Fruit fly (Drosophila melanogaster) whole organism, embryonic: ENCODE measurements around the gene CG13386.

Experiments
- Bgb ChIP-seq: fragments of 200-800 bp; sonication (Bioruptor generic); IDR thresholded peaks from 2 replicates; pipeline ENCODE4 v1.3.6; 2022; ENCODE audit warnings: missing biosample characterization, missing genetic modification characterization; ENCODE audit not compliant: partially characterized antibody
- CG11398 ChIP-seq: fragments of 200-800 bp; sonication (Bioruptor generic); optimal IDR thresholded peaks from 2 replicates; lab custom pipeline; 2016; ENCODE audit warnings: missing biosample characterization, missing genetic modification characterization
- CG11695 ChIP-seq: fragments of 200-800 bp; sonication (Bioruptor generic); IDR thresholded peaks from 3 replicates; pipeline ENCODE4 v1.3.6; 2022; ENCODE audit warnings: missing biosample characterization, missing genetic modification characterization
- CG11723 ChIP-seq: fragments of 200-800 bp; sonication (Bioruptor generic); optimal IDR thresholded peaks from 2 replicates; lab custom pipeline; 2017; ENCODE audit warnings: missing biosample characterization, mild to moderate bottlenecking, missing genetic modification characterization
- CG12104 ChIP-seq: fragments of 200-800 bp; sonication (Bioruptor generic); optimal IDR thresholded peaks from 3 replicates; lab custom pipeline; 2016; ENCODE audit warnings: missing biosample characterization, missing genetic modification characterization
- CG13424 ChIP-seq: fragments of 200-800 bp; sonication (Bioruptor generic); optimal IDR thresholded peaks from 2 replicates; lab custom pipeline; 2019; ENCODE audit warnings: missing biosample characterization, mild to moderate bottlenecking, missing genetic modification characterization, moderate library complexity
- CG14050 ChIP-seq: fragments of 200-800 bp; sonication (Bioruptor generic); IDR thresholded peaks from 3 replicates; pipeline ENCODE4 v1.3.6; 2022; ENCODE audit warnings: missing biosample characterization, missing genetic modification characterization
- CG14441 ChIP-seq: fragments of 200-800 bp; sonication (Bioruptor generic); IDR thresholded peaks from 2 replicates; pipeline ENCODE4 v1.3.6; 2022; ENCODE audit warnings: missing biosample characterization, missing genetic modification characterization
- CG15479 ChIP-seq: fragments of 200-800 bp; sonication (Bioruptor generic); optimal IDR thresholded peaks from 3 replicates; lab custom pipeline; 2019; ENCODE audit warnings: missing biosample characterization, mild to moderate bottlenecking, missing genetic modification characterization, moderate library complexity
- CG16779 ChIP-seq: fragments of 200-800 bp; sonication (Bioruptor generic); IDR thresholded peaks from 2 replicates; pipeline ENCODE4 v1.3.6; 2022; ENCODE audit warnings: missing biosample characterization, missing genetic modification characterization
- CG17186 ChIP-seq: fragments of 200-800 bp; sonication (Bioruptor generic); optimal IDR thresholded peaks from 3 replicates; lab custom pipeline; 2017; ENCODE audit warnings: missing biosample characterization, missing genetic modification reagents, missing genetic modification characterization
- CG17802 ChIP-seq: fragments of 200-800 bp; sonication (Bioruptor generic); optimal IDR thresholded peaks from 2 replicates; lab custom pipeline; 2018; ENCODE audit warnings: missing biosample characterization, mild to moderate bottlenecking, missing genetic modification characterization, moderate library complexity
- CG2202 ChIP-seq: fragments of 200-800 bp; sonication (Bioruptor generic); optimal IDR thresholded peaks from 2 replicates; lab custom pipeline; 2018; ENCODE audit warnings: missing biosample characterization, mild to moderate bottlenecking, missing genetic modification characterization
- CG2875 ChIP-seq: fragments of 200-800 bp; sonication (Bioruptor generic); optimal IDR thresholded peaks from 2 replicates; lab custom pipeline; 2017; ENCODE audit warnings: missing biosample characterization, mild to moderate bottlenecking, missing genetic modification characterization, missing genetic modification reagents
- CG30431 ChIP-seq: fragments of 200-800 bp; sonication (Bioruptor generic); optimal IDR thresholded peaks from 2 replicates; lab custom pipeline; 2017; ENCODE audit warnings: missing biosample characterization, missing genetic modification characterization
- CG4282 ChIP-seq: fragments of 200-800 bp; sonication (Bioruptor generic); optimal IDR thresholded peaks from 2 replicates; lab custom pipeline; 2016; ENCODE audit warnings: missing biosample characterization, missing genetic modification characterization
- CG4424 ChIP-seq: fragments of 200-800 bp; sonication (Bioruptor generic); optimal IDR thresholded peaks from 3 replicates; lab custom pipeline; 2016; ENCODE audit warnings: missing biosample characterization, missing genetic modification characterization
- CG6689 ChIP-seq: fragments of 200-800 bp; sonication (Bioruptor generic); IDR thresholded peaks from 2 replicates; pipeline ENCODE4 v1.3.6; 2022; ENCODE audit warnings: missing biosample characterization, missing genetic modification characterization
- CG7357 ChIP-seq: fragments of 200-800 bp; sonication (Bioruptor generic); IDR thresholded peaks from 3 replicates; pipeline ENCODE4 v1.3.6; 2022; ENCODE audit warnings: missing biosample characterization, missing genetic modification characterization
- Chrac-16 ChIP-seq: fragments of 200-800 bp; sonication (Bioruptor generic); optimal IDR thresholded peaks from 3 replicates; lab custom pipeline; 2016; ENCODE audit warnings: missing biosample characterization, missing genetic modification characterization
- Deaf1 ChIP-seq: fragments of 200-800 bp; optimal IDR thresholded peaks from 3 replicates; lab custom pipeline; 2019; ENCODE audit warnings: missing biosample characterization, mild to moderate bottlenecking, missing genetic modification characterization, moderate library complexity
- Doc2 ChIP-seq: fragments of 200-800 bp; sonication (Bioruptor generic); IDR thresholded peaks from 2 replicates; pipeline ENCODE4 v1.3.6; 2022; ENCODE audit warnings: missing biosample characterization, missing genetic modification characterization
- Hr78 ChIP-seq, 2 experiments: fragments of 200-800 bp in 1 of 2; fragments of >200 bp in 1 of 2; sonication (Bioruptor generic) in 1 of 2; optimal IDR thresholded peaks; 2 replicates each; lab custom pipeline; 2017 to 2019; ENCODE audit warnings: missing biosample characterization in 2 of 2, missing genetic modification characterization in 2 of 2, mild to moderate bottlenecking in 1 of 2, moderate library complexity in 1 of 2
- PHDP ChIP-seq: fragments of 200-800 bp; sonication (Bioruptor generic); optimal IDR thresholded peaks from 3 replicates; lab custom pipeline; 2018; ENCODE audit warnings: missing biosample characterization, mild to moderate bottlenecking, missing genetic modification characterization, moderate library complexity
- Sox102F ChIP-seq: fragments of 200-800 bp; sonication (Bioruptor generic); optimal IDR thresholded peaks from 2 replicates; lab custom pipeline; 2018; ENCODE audit warnings: missing biosample characterization, mild to moderate bottlenecking, missing genetic modification characterization, moderate library complexity
- ab ChIP-seq: fragments of 200-800 bp; sonication (Bioruptor generic); optimal IDR thresholded peaks from 2 replicates; lab custom pipeline; 2016; ENCODE audit warnings: missing biosample characterization, missing genetic modification characterization
- ato ChIP-seq: fragments of 200-800 bp; sonication (Bioruptor generic); IDR thresholded peaks from 2 replicates; pipeline ENCODE4 v1.3.6; 2022; ENCODE audit warnings: missing biosample characterization, missing genetic modification characterization; ENCODE audit not compliant: partially characterized antibody
- caup ChIP-seq: fragments of 200-800 bp; sonication (Bioruptor generic); optimal IDR thresholded peaks from 3 replicates; lab custom pipeline; 2017; ENCODE audit warnings: missing biosample characterization, mild to moderate bottlenecking, missing genetic modification characterization, moderate library complexity; ENCODE audit not compliant: severe bottlenecking
- chif ChIP-seq, 2 experiments: fragments of 200-800 bp; sonication (Bioruptor generic); optimal IDR thresholded peaks; 3 replicates each; lab custom pipeline; 2016; ENCODE audit warnings: missing biosample characterization in 2 of 2, missing genetic modification characterization in 2 of 2
- crol ChIP-seq: fragments of 200-800 bp; sonication (Bioruptor generic); IDR thresholded peaks from 2 replicates; pipeline ENCODE4 v1.3.6; 2022; ENCODE audit warnings: missing biosample characterization, missing genetic modification characterization
- danr ChIP-seq: fragments of 200-800 bp; sonication (Bioruptor generic); IDR thresholded peaks from 2 replicates; pipeline ENCODE4 v1.3.6; 2022; ENCODE audit warnings: missing biosample characterization, missing genetic modification characterization
- dimm ChIP-seq: fragments of 200-800 bp; sonication (Bioruptor generic); IDR thresholded peaks from 2 replicates; pipeline ENCODE4 v1.3.6; 2022; ENCODE audit warnings: missing biosample characterization, missing genetic modification characterization
- dmrt99B ChIP-seq: fragments of 200-800 bp; sonication (Bioruptor generic); optimal IDR thresholded peaks from 2 replicates; lab custom pipeline; 2018; ENCODE audit warnings: missing biosample characterization, mild to moderate bottlenecking, missing genetic modification characterization, moderate library complexity
- dpn ChIP-seq, 2 experiments: fragments of 200-800 bp; sonication (Bioruptor generic); optimal IDR thresholded peaks; 3 replicates each; lab custom pipeline; 2016; ENCODE audit warnings: missing biosample characterization in 2 of 2, missing genetic modification characterization in 2 of 2
- esg ChIP-seq: fragments of 200-800 bp; sonication (Bioruptor generic); conservative IDR thresholded peaks from 2 replicates; pipeline ENCODE4 v1.3.6; 2022; ENCODE audit warnings: missing biosample characterization, missing genetic modification characterization
- fru ChIP-seq: fragments of >200 bp; optimal IDR thresholded peaks from 2 replicates; lab custom pipeline; 2017
- ftz-f1 ChIP-seq: fragments of 200-800 bp; sonication (Bioruptor generic); optimal IDR thresholded peaks from 2 replicates; lab custom pipeline; 2016; ENCODE audit warnings: missing biosample characterization, missing genetic modification characterization
- gfzf ChIP-seq: fragments of 200-800 bp; sonication (Bioruptor generic); optimal IDR thresholded peaks from 2 replicates; lab custom pipeline; 2016; ENCODE audit warnings: missing biosample characterization, mild to moderate bottlenecking, missing genetic modification characterization, moderate library complexity
- gsb-n ChIP-seq: fragments of 200-800 bp; sonication (Bioruptor generic); optimal IDR thresholded peaks from 3 replicates; lab custom pipeline; 2018; ENCODE audit warnings: missing biosample characterization, mild to moderate bottlenecking, missing genetic modification characterization
- jigr1 ChIP-seq: fragments of 200-800 bp; sonication (Bioruptor generic); IDR thresholded peaks from 3 replicates; pipeline ENCODE4 v1.3.6; 2022; ENCODE audit warnings: missing biosample characterization, missing genetic modification characterization
- kah ChIP-seq: fragments of 200-800 bp; sonication (Bioruptor generic); optimal IDR thresholded peaks from 2 replicates; lab custom pipeline; 2018; ENCODE audit warnings: missing biosample characterization, mild to moderate bottlenecking, missing genetic modification characterization
- lab ChIP-seq: fragments of 200-800 bp; sonication (Bioruptor generic); optimal IDR thresholded peaks from 3 replicates; lab custom pipeline; 2017; ENCODE audit warnings: missing biosample characterization, missing genetic modification characterization, mild to moderate bottlenecking, moderate library complexity, missing genetic modification reagents
- lmd ChIP-seq: fragments of 200-800 bp; sonication (Bioruptor generic); IDR thresholded peaks from 2 replicates; pipeline ENCODE4 v1.3.6; 2022; ENCODE audit warnings: missing biosample characterization, missing genetic modification characterization
- org-1 ChIP-seq: fragments of 200-800 bp; sonication (Bioruptor generic); optimal IDR thresholded peaks from 2 replicates; lab custom pipeline; 2017; ENCODE audit warnings: missing biosample characterization, missing genetic modification characterization
- p53 ChIP-seq: fragments of 200-800 bp; sonication (Bioruptor generic); optimal IDR thresholded peaks from 2 replicates; lab custom pipeline; 2016; ENCODE audit warnings: missing biosample characterization, missing genetic modification characterization
- ro ChIP-seq: fragments of 200-800 bp; sonication (Bioruptor generic); IDR thresholded peaks from 2 replicates; pipeline ENCODE4 v1.3.6; 2022; ENCODE audit warnings: missing biosample characterization, missing genetic modification characterization
- row ChIP-seq: fragments of 200-800 bp; sonication (Bioruptor generic); IDR thresholded peaks from 3 replicates; pipeline ENCODE4 v1.3.6; 2022; ENCODE audit warnings: missing biosample characterization, missing genetic modification characterization
- sob ChIP-seq: fragments of 200-800 bp; sonication (Bioruptor generic); IDR thresholded peaks from 2 replicates; pipeline ENCODE4 v1.3.6; 2022; ENCODE audit warnings: missing biosample characterization, missing genetic modification characterization

The CG13386 gene

DNA sequence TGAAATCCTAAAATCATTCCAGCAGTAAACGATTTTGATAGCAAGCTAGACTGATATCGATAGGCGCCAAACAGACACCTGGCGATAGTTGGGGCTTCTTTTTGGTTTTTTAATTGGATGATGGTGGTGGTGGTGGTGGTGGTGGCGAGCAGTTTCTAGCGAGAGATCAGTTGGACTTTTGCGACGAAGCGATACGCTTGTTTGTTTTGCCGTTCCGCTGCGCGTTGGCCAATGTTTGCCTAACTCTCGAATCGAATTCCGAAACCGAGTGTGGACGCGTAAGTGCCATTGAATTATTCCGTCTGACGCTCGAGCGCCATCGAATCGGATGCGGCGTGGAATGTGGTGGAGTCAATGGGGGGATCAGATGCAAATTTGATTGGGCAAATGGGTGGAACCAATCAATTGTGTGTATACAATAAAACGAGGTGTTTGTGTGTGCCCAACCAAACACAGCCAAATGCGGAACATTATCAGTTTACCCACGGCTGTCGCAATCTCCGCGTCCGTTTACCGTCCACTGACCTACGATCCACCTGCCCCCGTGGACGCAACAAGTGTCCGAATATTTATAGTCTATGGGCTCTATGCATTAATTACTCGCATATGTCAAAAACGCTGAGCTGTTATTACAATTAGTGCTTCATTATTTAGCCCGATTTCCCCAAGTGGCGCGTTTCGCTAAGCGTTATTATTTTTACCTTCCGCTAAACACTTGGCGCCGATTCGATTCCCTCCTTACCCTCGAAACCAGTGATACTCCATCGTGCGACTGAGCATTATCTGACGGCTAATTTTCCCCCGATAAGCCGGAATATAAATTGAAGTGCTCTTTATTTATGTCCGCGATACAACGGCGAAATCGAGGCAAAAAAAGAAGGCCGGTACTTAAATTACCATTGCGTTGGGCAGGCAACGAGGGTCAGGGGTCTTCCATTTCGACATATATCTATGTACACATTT lies 28.2 kb upstream of the CG13386 start, which contains the start of gene CG17292 (continued):
- peak; percentile 81 for TF ChIP-seq lab
- no peak for TF ChIP-seq CG15479 (GFP tag; lab: Kevin White, UChicago)
- TF ChIP-seq ro, result no peak
- peak; percentile 34 for TF ChIP-seq Sox102F (GFP tag; lab: Kevin White, UChicago)
- peak; percentile 76 for TF ChIP-seq Deaf1 (tag; lab: Kevin White, UChicago)
- TF ChIP-seq chif (GFP tag; optimal IDR thresholded peaks at IDR 0.05; lab: Kevin White, UChicago), result no peak
- TF ChIP-seq jigr1, result no peak; the same call in 2 of the 3 replicates
- peak; percentile 86 for TF ChIP-seq sob
- no peak; the same call in 1 of the 2 replicates for TF ChIP-seq crol
- peak; percentile 54 for TF ChIP-seq PHDP (tag; lab: Kevin White, UChicago)
- no peak for TF ChIP-seq CG2202 (tag; lab: Kevin White, UChicago)
- TF ChIP-seq CG14050 (GFP tag; lab: Robert Waterston, UW), result no peak
- peak; percentile 66 for TF ChIP-seq gsb-n
- TF ChIP-seq CG4424 (GFP tag; lab: Kevin White, UChicago), result no peak
- peak; percentile 94 for TF ChIP-seq Bgb (GFP tag; lab: Robert Waterston, UW)
- TF ChIP-seq dmrt99B (tag; lab: Kevin White, UChicago), result peak; percentile 40
- TF ChIP-seq Hr78 (GFP tag; optimal IDR thresholded peaks at IDR 0.05; lab: Kevin White, UChicago), result peak in 1 of 2 experiments; percentile 73
- no peak for TF ChIP-seq CG17802 (tag; lab: Kevin White, UChicago)
- peak; percentile 39 for TF ChIP-seq CG4282 (GFP tag; lab: Kevin White, UChicago)
- TF ChIP-seq kah (GFP tag; lab: Kevin White, UChicago), result peak; percentile 86
- no peak for TF ChIP-seq CG30431 (GFP tag; lab: Kevin White, UChicago)
- TF ChIP-seq CG7357, result 0 out of 3 replicates have a peak, but pooled peaks have one; percentile 27
- peak; percentile 43 for TF ChIP-seq org-1 (GFP tag; lab: Kevin White, UChicago)
- peak; percentile 61 for TF ChIP-seq CG13424 (tag; lab: Kevin White, UChicago)
- TF ChIP-seq CG11695 (GFP tag; lab: Robert Waterston, UW), result peak; percentile 48; the same call in 1 of the 3 replicates
- peak; percentile 27; the same call in 1 of the 2 replicates for TF ChIP-seq CG6689 (GFP tag; lab: Robert Waterston, UW)
- no peak for TF ChIP-seq ab (GFP tag; lab: Kevin White, UChicago)
- no peak for TF ChIP-seq p53 (GFP tag; lab: Kevin White, UChicago)
- TF ChIP-seq ato (GFP tag; lab: Robert Waterston, UW), result peak; percentile 84
- no peak for TF ChIP-seq CG12104
- TF ChIP-seq CG17186 (GFP tag; lab: Kevin White, UChicago), result peak; percentile 11
- no peak for TF ChIP-seq Chrac-16 (GFP tag; lab: Kevin White, UChicago)
- peak; percentile 43 for TF ChIP-seq CG2875 (GFP tag; lab: Kevin White, UChicago)
- TF ChIP-seq fru (lab: Kevin White, UChicago), result no peak
- no peak for TF ChIP-seq esg (GFP tag; lab: Robert Waterston, UW)
- TF ChIP-seq row (GFP tag; lab: Robert Waterston, UW), result peak; percentile 60
- peak; percentile 16 for TF ChIP-seq CG11723 (GFP tag; lab: Kevin White, UChicago)
- peak; percentile 50 for TF ChIP-seq CG11398 (GFP tag; lab: Kevin White, UChicago)
- peak in 1 of 2 experiments; percentile 59 for TF ChIP-seq dpn (GFP tag; optimal IDR thresholded peaks at IDR 0.05; lab: Kevin White, UChicago)
- TF ChIP-seq lmd (GFP tag; lab: Robert Waterston, UW), result peak; percentile 46
- no peak for TF ChIP-seq dimm
- peak; percentile 53 for TF ChIP-seq gfzf (GFP tag; lab: Kevin White, UChicago)
- TF ChIP-seq CG16779, result peak; percentile 84
- TF ChIP-seq Doc2 (GFP tag; lab: Robert Waterston, UW), result no peak
- TF ChIP-seq caup (GFP tag; lab: Kevin White, UChicago), result peak; percentile 76
- TF ChIP-seq ftz-f1 (GFP tag; lab: Kevin White, UChicago), result peak; percentile 67
- TF ChIP-seq danr (GFP tag; lab: Robert Waterston, UW), result no peak
- TF ChIP-seq CG14441 (GFP tag; lab: Robert Waterston, UW), result peak; percentile 53; the same call in 1 of the 2 replicates
